Worm (Caenorhabditis elegans): ENCODE measurements around the gene col-139.

- no peak for TF ChIP-seq pha-4 (tag; optimal IDR thresholded peaks at IDR 0.05)
- TF ChIP-seq ceh-9 (tag; optimal IDR thresholded peaks at IDR 0.05) = no peak
- no peak for TF ChIP-seq hlh-6 (tag; optimal IDR thresholded peaks at IDR 0.05)
Measured at ce11 chrV:4606828-4607227, 46.9 kb downstream of the col-139 start, which contains the start of gene txt-6.

All from whole organism, late embryonic.